Worm (Caenorhabditis elegans) whole organism, L2 larva: ENCODE data around the gene cdk-5.

Experiments used
- F13H6.1 ChIP-seq: sonication (generic microtip); optimal IDR thresholded peaks from 2 replicates; lab custom pipeline; 2016; ENCODE audit warnings: missing genetic modification characterization, missing compliant biosample characterization
- Y55F3AM.14 ChIP-seq: fragments of 200-800 bp; sonication (Bioruptor generic); optimal IDR thresholded peaks from 2 replicates; lab custom pipeline; 2018; ENCODE audit warnings: mild to moderate bottlenecking, missing genetic modification characterization, missing compliant biosample characterization
- ZK546.5 ChIP-seq: sonication (generic microtip); optimal IDR thresholded peaks from 2 replicates; lab custom pipeline; 2017; ENCODE audit warnings: missing biosample characterization, missing genetic modification characterization
- alr-1 ChIP-seq: fragments of 150-350 bp; optimal IDR thresholded peaks from 2 replicates; lab custom pipeline; 2014; ENCODE audit warnings: missing biosample characterization, missing genetic modification characterization
- aly-2 ChIP-seq: fragments of 150-350 bp; optimal IDR thresholded peaks from 2 replicates; lab custom pipeline; 2014; ENCODE audit warnings: missing biosample characterization, missing genetic modification characterization
- ama-1 ChIP-seq: fragments of 150-350 bp; optimal IDR thresholded peaks from 2 replicates; lab custom pipeline; 2018; ENCODE audit warnings: inconsistent platforms
- blmp-1 ChIP-seq: sonication (generic microtip); optimal IDR thresholded peaks from 2 replicates; lab custom pipeline; 2017; ENCODE audit warnings: missing genetic modification characterization, mild to moderate bottlenecking, missing compliant biosample characterization, antibody characterized with exemption, moderate library complexity; ENCODE audit not compliant: insufficient read depth
- ceh-16 ChIP-seq: fragments of 150-350 bp; optimal IDR thresholded peaks from 2 replicates; lab custom pipeline; 2014; ENCODE audit warnings: missing biosample characterization, missing genetic modification characterization
- ceh-82 ChIP-seq: fragments of 150-350 bp; optimal IDR thresholded peaks from 2 replicates; lab custom pipeline; 2014; ENCODE audit warnings: missing biosample characterization, missing genetic modification characterization
- crh-2 ChIP-seq: sonication (generic microtip); optimal IDR thresholded peaks from 2 replicates; lab custom pipeline; 2017; ENCODE audit warnings: missing biosample characterization, missing genetic modification characterization
- dmd-4 ChIP-seq: sonication (generic microtip); optimal IDR thresholded peaks from 2 replicates; lab custom pipeline; 2017; ENCODE audit warnings: missing biosample characterization, missing genetic modification characterization
- egl-27 ChIP-seq: sonication (generic microtip); optimal IDR thresholded peaks from 3 replicates; lab custom pipeline; 2017; ENCODE audit warnings: missing biosample characterization, missing genetic modification reagents, missing genetic modification characterization
- elt-3 ChIP-seq: sonication (generic microtip); optimal IDR thresholded peaks from 2 replicates; lab custom pipeline; 2017; ENCODE audit warnings: missing biosample characterization, missing genetic modification characterization
- fos-1 ChIP-seq: fragments of 150-350 bp; optimal IDR thresholded peaks from 2 replicates; lab custom pipeline; 2014; ENCODE audit warnings: missing biosample characterization, missing genetic modification characterization
- gmeb-1 ChIP-seq: fragments of 150-350 bp; optimal IDR thresholded peaks from 2 replicates; lab custom pipeline; 2014; ENCODE audit warnings: missing biosample characterization, missing genetic modification characterization
- lin-11 ChIP-seq: fragments of 150-350 bp; sonication (generic microtip); optimal IDR thresholded peaks from 2 replicates; lab custom pipeline; 2014; ENCODE audit warnings: missing biosample characterization, missing genetic modification characterization, inconsistent platforms, mixed read lengths
- lin-39 ChIP-seq: fragments of 150-350 bp; optimal IDR thresholded peaks from 2 replicates; lab custom pipeline; 2014; ENCODE audit warnings: missing biosample characterization, missing genetic modification reagents, missing genetic modification characterization
- lsy-2 ChIP-seq, 2 experiments: fragments of 150-350 bp in 1 of 2; sonication (generic microtip) in 1 of 2; optimal IDR thresholded peaks; 2 replicates each; lab custom pipeline; 2014 to 2017; ENCODE audit warnings: missing biosample characterization in 2 of 2, missing genetic modification characterization in 2 of 2
- nhr-10 ChIP-seq: sonication (generic microtip); optimal IDR thresholded peaks from 2 replicates; lab custom pipeline; 2017; ENCODE audit warnings: missing biosample characterization, missing genetic modification characterization
- nhr-12 ChIP-seq: fragments of 150-350 bp; optimal IDR thresholded peaks from 2 replicates; lab custom pipeline; 2014; ENCODE audit warnings: missing biosample characterization, missing genetic modification characterization
- nhr-129 ChIP-seq: fragments of 150-350 bp; optimal IDR thresholded peaks from 2 replicates; lab custom pipeline; 2014; ENCODE audit warnings: missing biosample characterization, missing genetic modification characterization
- nhr-21 ChIP-seq: fragments of 150-350 bp; optimal IDR thresholded peaks from 2 replicates; lab custom pipeline; 2014; ENCODE audit warnings: missing biosample characterization, missing genetic modification characterization
- nhr-23 ChIP-seq: fragments of 150-350 bp; optimal IDR thresholded peaks from 2 replicates; lab custom pipeline; 2014; ENCODE audit warnings: missing biosample characterization, missing genetic modification reagents, missing genetic modification characterization
- nhr-237 ChIP-seq: fragments of 150-350 bp; optimal IDR thresholded peaks from 2 replicates; lab custom pipeline; 2014; ENCODE audit warnings: missing biosample characterization, missing genetic modification characterization
- nhr-25 ChIP-seq: fragments of 150-350 bp; sonication (generic microtip); optimal IDR thresholded peaks from 3 replicates; lab custom pipeline; 2014; ENCODE audit warnings: missing biosample characterization, missing genetic modification characterization
- nhr-77 ChIP-seq: fragments of 150-350 bp; optimal IDR thresholded peaks from 2 replicates; lab custom pipeline; 2014; ENCODE audit warnings: missing biosample characterization, missing genetic modification characterization
- peb-1 ChIP-seq: fragments of 150-350 bp; optimal IDR thresholded peaks from 2 replicates; lab custom pipeline; 2014; ENCODE audit warnings: missing biosample characterization, missing genetic modification characterization
- sem-4 ChIP-seq: fragments of 150-350 bp; optimal IDR thresholded peaks from 2 replicates; lab custom pipeline; 2014; ENCODE audit warnings: missing biosample characterization, missing genetic modification reagents, missing genetic modification characterization
- skn-1 ChIP-seq: sonication (generic microtip); optimal IDR thresholded peaks from 2 replicates; lab custom pipeline; 2017; ENCODE audit warnings: missing biosample characterization, missing genetic modification characterization
- snpc-4 ChIP-seq: fragments of 150-350 bp; optimal IDR thresholded peaks from 2 replicates; lab custom pipeline; 2014; ENCODE audit warnings: missing biosample characterization, missing genetic modification characterization
- unc-39 ChIP-seq: fragments of 150-350 bp; optimal IDR thresholded peaks from 2 replicates; lab custom pipeline; 2014; ENCODE audit warnings: missing biosample characterization, missing genetic modification characterization
- unc-55 ChIP-seq: fragments of 150-350 bp; sonication (generic microtip); optimal IDR thresholded peaks from 3 replicates; lab custom pipeline; 2014; ENCODE audit warnings: missing biosample characterization, missing genetic modification reagents, missing genetic modification characterization
- unc-62 ChIP-seq: fragments of 150-350 bp; optimal IDR thresholded peaks from 2 replicates; lab custom pipeline; 2014; ENCODE audit warnings: missing biosample characterization, missing genetic modification reagents, missing genetic modification characterization
- ztf-1 ChIP-seq: fragments of 200-800 bp; sonication (Bioruptor generic); conservative IDR thresholded peaks from 2 replicates; pipeline ENCODE4 v1.3.6; 2022; ENCODE audit warnings: missing genetic modification characterization, missing compliant biosample characterization
- ztf-11 ChIP-seq: sonication (generic microtip); optimal IDR thresholded peaks from 2 replicates; lab custom pipeline; 2017; ENCODE audit warnings: missing biosample characterization, missing genetic modification characterization
- ztf-4 ChIP-seq: fragments of 150-350 bp; optimal IDR thresholded peaks from 2 replicates; lab custom pipeline; 2014; ENCODE audit warnings: missing biosample characterization, missing genetic modification characterization

The cdk-5 gene

ce11 chrIII:13514470-13514869, 48.3 kb upstream of the cdk-5 start, which contains the start of gene mlh-1:
mlh-1 (minus strand) TSS chrIII:13514570.
- TF ChIP-seq nhr-129 = no peak
- TF ChIP-seq nhr-25 (tag; lab: Kevin White, UChicago) = no peak
- TF ChIP-seq peb-1 (tag; lab: Kevin White, UChicago) = no peak
- TF ChIP-seq sem-4 (tag; lab: Kevin White, UChicago) = no peak
- TF ChIP-seq nhr-21 = no peak
- no peak for TF ChIP-seq crh-2
- no peak for TF ChIP-seq ZK546.5 (tag; lab: Kevin White, UChicago)
- TF ChIP-seq ceh-82 (tag; lab: Kevin White, UChicago) = no peak
- no peak for TF ChIP-seq snpc-4 (tag; lab: Kevin White, UChicago)
- TF ChIP-seq nhr-12 (tag; lab: Kevin White, UChicago) = no peak
- TF ChIP-seq blmp-1 = no peak
- TF ChIP-seq ztf-4 (tag; lab: Kevin White, UChicago) = no peak
- no peak for TF ChIP-seq nhr-10 (tag; lab: Kevin White, UChicago)

ce11 chrIII:13510753-13511152, 44.6 kb upstream of the cdk-5 start:
- TF ChIP-seq ama-1 (no peak), unc-39 (tag; lab: Kevin White, UChicago) (no peak), ceh-82 (tag; lab: Kevin White, UChicago) (no peak), skn-1 (no peak), ztf-1 (no peak), ceh-16 (tag; lab: Kevin White, UChicago) (no peak), gmeb-1 (tag; lab: Kevin White, UChicago) (no peak), lsy-2 (tag; optimal IDR thresholded peaks at IDR 0.05; lab: Kevin White, UChicago) (no peak)
- TF ChIP-seq, all 48 proteins: peak for 0

ce11 chrIII:13505718-13506117, 39.6 kb upstream of the cdk-5 start, which contains the start of gene T28A8.3:
T28A8.3 (plus strand) TSS chrIII:13506018.
- TF ChIP-seq ZK546.5 (tag; lab: Kevin White, UChicago) = no peak
- TF ChIP-seq sem-4 (tag; lab: Kevin White, UChicago) = no peak
- TF ChIP-seq elt-3 (tag; lab: Kevin White, UChicago) = no peak
- TF ChIP-seq blmp-1 = no peak

DNA sequence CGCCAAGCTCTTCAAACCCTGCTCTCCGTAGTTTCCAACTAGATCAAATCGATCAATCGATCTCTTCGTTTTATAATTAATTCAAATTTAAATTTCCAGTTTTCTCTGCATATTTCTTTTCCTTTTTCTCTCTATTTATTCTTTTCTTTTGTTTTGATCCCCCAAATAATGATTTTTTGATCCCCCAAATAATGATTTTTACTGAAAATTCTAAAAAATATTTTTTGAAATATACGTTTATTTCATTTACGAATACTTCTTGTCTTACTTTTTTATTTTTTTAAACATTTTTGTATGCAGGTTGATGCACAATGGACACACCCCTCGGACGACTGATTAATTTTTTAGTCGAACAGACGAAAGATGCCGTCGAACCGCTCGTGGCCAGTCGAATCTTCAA, 37.2 kb upstream of the cdk-5 start, which contains the start of gene T28A8.4:
Gene T28A8.4, plus strand, starts transcription at position 301 of the 400 bp plus-strand sequence.
- TF ChIP-seq F13H6.1 (tag; lab: Kevin White, UChicago) = no peak

DNA sequence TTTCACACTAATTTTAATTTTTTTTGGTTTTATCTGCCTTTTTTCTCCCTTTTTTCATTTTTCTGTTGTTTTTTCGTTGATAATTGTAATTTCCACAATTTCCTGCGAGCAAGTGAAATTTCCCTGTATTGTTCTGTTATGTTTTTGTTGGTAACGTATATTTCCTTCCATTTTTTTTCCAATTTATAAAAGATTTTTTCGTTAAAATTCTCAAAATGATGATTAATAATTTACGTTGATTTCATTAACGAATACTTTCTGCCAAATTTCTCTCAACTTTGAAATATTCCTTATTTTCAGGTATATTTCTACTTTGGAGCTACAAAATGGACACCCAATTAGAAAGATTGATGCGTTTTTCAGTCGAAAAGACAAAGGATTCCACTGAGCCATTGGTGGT, 36.4 kb upstream of the cdk-5 start, which contains the start of gene T28A8.8:
Gene T28A8.8, plus strand, starts transcription at position 301 of the 400 bp plus-strand sequence.
- TF ChIP-seq dmd-4 (tag; lab: Kevin White, UChicago) (no peak), aly-2 (tag; lab: Kevin White, UChicago) (no peak), sem-4 (tag; lab: Kevin White, UChicago) (no peak), fos-1 (tag; lab: Kevin White, UChicago) (no peak), Y55F3AM.14 (GFP tag; lab: Kevin White, UChicago) (no peak), nhr-21 (no peak), unc-62 (GFP tag; lab: Kevin White, UChicago) (no peak), lin-39 (tag; lab: Kevin White, UChicago) (no peak), ztf-4 (tag; lab: Kevin White, UChicago) (no peak), egl-27 (tag; lab: Kevin White, UChicago) (no peak), ztf-1 (no peak), blmp-1 (no peak), crh-2 (no peak), F13H6.1 (tag; lab: Kevin White, UChicago) (no peak), alr-1 (tag; lab: Kevin White, UChicago) (no peak), lin-11 (tag; lab: Kevin White, UChicago) (no peak)

DNA sequence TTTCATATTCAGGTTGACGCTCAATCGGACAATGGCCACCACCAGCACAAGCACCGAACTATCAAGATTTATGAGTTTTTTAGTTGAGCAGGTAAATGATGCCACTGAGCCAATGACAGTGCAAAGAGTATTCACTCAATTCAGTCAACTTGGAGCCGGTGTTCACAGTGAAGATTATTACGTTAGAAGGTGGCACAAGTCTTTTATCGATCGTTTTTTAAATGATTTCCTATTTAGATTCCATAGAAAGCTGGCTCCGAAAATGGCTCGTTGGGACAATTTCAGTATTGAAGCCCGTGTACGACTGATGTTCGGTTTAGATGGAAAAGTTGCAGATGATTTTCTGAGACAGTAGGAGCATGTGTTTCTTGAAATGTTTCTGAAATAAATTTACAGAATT, 35.5 kb upstream of the cdk-5 start, which contains the start of gene T28A8.5:
Gene T28A8.5, plus strand, starts transcription at position 32 of the 400 bp plus-strand sequence.
- TF ChIP-seq sem-4 (tag; lab: Kevin White, UChicago) (no peak), ztf-11 (tag; lab: Kevin White, UChicago) (no peak), unc-55 (GFP tag; lab: Kevin White, UChicago) (no peak), nhr-237 (tag; lab: Kevin White, UChicago) (no peak), nhr-25 (tag; lab: Kevin White, UChicago) (no peak), nhr-23 (tag; lab: Kevin White, UChicago) (no peak), nhr-77 (tag; lab: Kevin White, UChicago) (no peak)
